Worm (Caenorhabditis elegans): ENCODE data around the gene K09C4.1.

The K09C4.1 gene

DNA sequence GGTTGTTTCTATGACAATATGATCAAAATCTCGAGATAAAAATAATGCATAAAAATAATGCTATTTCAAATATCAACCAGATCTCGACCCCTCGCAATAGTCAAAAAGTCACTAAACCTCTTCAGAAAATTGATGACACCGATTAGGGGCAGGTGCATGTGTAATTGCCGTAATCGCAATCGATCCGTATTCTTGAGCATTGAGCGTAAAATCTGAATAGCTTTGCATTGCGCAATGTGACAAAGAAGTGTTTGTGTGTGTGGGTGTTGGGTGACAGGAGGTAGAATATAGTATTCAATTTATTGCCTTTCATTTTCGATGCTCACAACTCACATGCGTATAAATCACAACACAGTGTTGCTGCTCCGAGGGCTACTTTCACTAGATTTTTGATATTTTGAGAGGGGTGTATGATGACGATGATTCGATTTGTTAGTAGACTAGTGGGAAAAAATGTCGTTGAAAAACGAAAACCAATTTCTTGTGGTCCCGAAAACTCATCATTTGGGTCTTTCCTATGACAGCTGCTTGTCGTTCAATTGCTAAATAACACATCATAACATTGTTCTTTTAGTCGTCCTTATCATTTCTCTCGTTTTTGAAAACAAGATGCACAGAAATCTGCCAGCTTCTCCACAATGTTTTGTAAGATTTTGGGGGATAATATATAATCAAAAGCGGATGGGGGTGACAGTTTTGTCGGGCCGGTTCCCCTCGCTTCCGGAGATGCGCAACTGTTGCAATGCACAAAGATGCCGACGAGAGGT lies 17.4 kb downstream of the K09C4.1 start:
- no peak for TF ChIP-seq K11D2.4 (GFP tag; IDR thresholded peaks at IDR 0.05)
- no peak for TF ChIP-seq Y56A3A.18 (GFP tag; IDR thresholded peaks at IDR 0.05)
- TF ChIP-seq ztf-26 (tag; optimal IDR thresholded peaks at IDR 0.05), result no peak
- TF ChIP-seq ceh-100 (GFP tag; IDR thresholded peaks at IDR 0.05), result no peak
- TF ChIP-seq lsl-1 (GFP tag; optimal IDR thresholded peaks at IDR 0.05), result no peak

DNA sequence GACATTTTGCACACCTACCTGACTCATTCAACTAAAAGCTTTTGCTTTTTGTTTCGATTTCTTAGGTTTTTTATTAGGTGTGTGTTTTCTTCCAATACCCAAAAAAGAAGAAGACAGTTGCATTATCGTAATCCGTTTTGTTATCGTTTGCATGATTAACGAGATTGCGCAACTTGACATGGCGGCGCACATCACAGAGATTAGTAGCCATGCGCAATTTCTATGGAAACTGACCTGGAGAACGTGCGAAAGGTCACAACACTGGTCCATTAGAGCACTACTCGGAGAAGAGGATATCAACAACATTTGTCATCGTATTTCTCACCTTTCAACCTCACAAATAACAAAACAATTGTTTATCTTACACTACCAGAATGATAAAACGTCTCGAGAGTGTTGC lies 18.1 kb downstream of the K09C4.1 start:
- TF ChIP-seq hsf-1 (GFP tag; IDR thresholded peaks at IDR 0.05), result no peak
- TF ChIP-seq cebp-1 (GFP tag; IDR thresholded peaks at IDR 0.05), result no peak
- no peak for TF ChIP-seq cebp-1 (tag; optimal IDR thresholded peaks at IDR 0.05)
- TF ChIP-seq zim-3 (tag; optimal IDR thresholded peaks at IDR 0.05), result no peak
- TF ChIP-seq lsy-27 (tag; optimal IDR thresholded peaks at IDR 0.05; ENCODE audit: borderline replicate concordance, insufficient read depth), result no peak
- no peak for TF ChIP-seq snpc-4 (GFP tag; optimal IDR thresholded peaks at IDR 0.05)
- TF ChIP-seq snpc-4 (tag; optimal IDR thresholded peaks at IDR 0.05), result no peak
- TF ChIP-seq egrh-3 (GFP tag; IDR thresholded peaks at IDR 0.05), result no peak
- no peak for TF ChIP-seq xnd-1 (tag; optimal IDR thresholded peaks at IDR 0.05)
- TF ChIP-seq F57A8.1 (GFP tag; optimal IDR thresholded peaks at IDR 0.05), result no peak
- TF ChIP-seq mes-4 (tag; optimal IDR thresholded peaks at IDR 0.05), result no peak
- TF ChIP-seq K11D2.4 (GFP tag; IDR thresholded peaks at IDR 0.05), result no peak
- TF ChIP-seq lir-1 (GFP tag; conservative IDR thresholded peaks at IDR 0.05), result no peak
- TF ChIP-seq F39B2.1 (GFP tag; IDR thresholded peaks at IDR 0.05), result no peak
- no peak for TF ChIP-seq lin-54 (GFP tag; optimal IDR thresholded peaks at IDR 0.05)
- TF ChIP-seq ztf-25 (GFP tag; IDR thresholded peaks at IDR 0.05), result no peak

DNA sequence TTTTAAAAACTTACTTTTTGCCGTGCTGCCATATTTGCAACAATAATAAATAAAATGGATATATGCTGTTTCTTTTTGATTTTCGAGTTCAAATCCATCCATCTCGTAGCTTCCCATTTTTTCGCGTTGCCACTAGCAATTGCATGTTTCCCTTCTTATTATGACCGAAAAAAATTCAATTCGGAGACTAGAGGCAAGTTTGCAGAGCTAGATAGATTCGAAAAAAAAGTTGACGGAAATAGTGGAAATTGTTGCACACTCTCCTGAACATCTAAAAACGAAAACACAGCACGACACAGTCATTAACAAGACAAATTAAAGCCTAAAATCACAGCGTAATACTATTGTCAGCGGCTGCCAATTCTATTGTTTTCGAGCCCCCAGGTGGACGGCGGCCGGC lies 27.5 kb downstream of the K09C4.1 start, which contains the start of gene F11D5.6:
Gene F11D5.6, minus strand, starts transcription at position 101 of the 400 bp plus-strand sequence.
- no peak for TF ChIP-seq atf-7 (tag; optimal IDR thresholded peaks at IDR 0.05)
- no peak for TF ChIP-seq Y53G8AR.9 (GFP tag; conservative IDR thresholded peaks at IDR 0.05)
- TF ChIP-seq nfyb-1 (GFP tag; IDR thresholded peaks at IDR 0.05), result no peak
- no peak for TF ChIP-seq ceh-27 (GFP tag; optimal IDR thresholded peaks at IDR 0.05)

DNA sequence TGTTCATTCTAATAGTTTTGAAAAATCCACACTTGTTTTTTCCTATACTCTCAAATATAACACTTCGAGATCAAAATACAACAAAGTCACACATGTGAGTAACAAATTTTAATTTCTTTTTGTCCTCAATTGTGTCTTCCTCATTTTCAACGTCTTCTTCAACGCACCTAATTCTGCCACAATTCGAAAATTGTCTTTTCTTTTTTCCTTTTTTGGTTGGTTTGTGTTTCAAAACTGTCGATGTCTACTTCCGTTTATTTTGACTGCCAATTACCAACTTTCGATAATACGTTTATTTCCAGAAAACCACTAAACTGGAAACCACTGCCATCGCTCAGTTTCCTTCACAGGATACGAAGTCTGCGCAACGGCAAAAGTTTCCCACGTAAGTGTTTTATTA lies 34.1 kb downstream of the K09C4.1 start, which contains the start of gene F11D5.1:
Gene F11D5.1, plus strand, starts transcription at position 301 of the 400 bp plus-strand sequence.
- no peak for TF ChIP-seq tbp1 (GFP tag; optimal IDR thresholded peaks at IDR 0.05)
- no peak for TF ChIP-seq F57A8.1 (GFP tag; optimal IDR thresholded peaks at IDR 0.05)
- no peak for TF ChIP-seq nhr-179 (tag; optimal IDR thresholded peaks at IDR 0.05)
- no peak for TF ChIP-seq F49E8.2 (tag; optimal IDR thresholded peaks at IDR 0.05; ENCODE audit: insufficient read depth)
- TF ChIP-seq K12H6.12 (tag; optimal IDR thresholded peaks at IDR 0.05), result no peak
- TF ChIP-seq cebp-1 (GFP tag; IDR thresholded peaks at IDR 0.05), result no peak
- TF ChIP-seq cebp-1 (tag; optimal IDR thresholded peaks at IDR 0.05), result no peak
- no peak for TF ChIP-seq B0336.3 (GFP tag; IDR thresholded peaks at IDR 0.05)
- no peak for TF ChIP-seq F33H1.4 (GFP tag; IDR thresholded peaks at IDR 0.05)
- no peak for TF ChIP-seq ztf-26 (tag; optimal IDR thresholded peaks at IDR 0.05)
- TF ChIP-seq hmg-1.2 (GFP tag; IDR thresholded peaks at IDR 0.05), result no peak
- TF ChIP-seq madf-10 (tag; optimal IDR thresholded peaks at IDR 0.05), result no peak
- no peak for TF ChIP-seq unc-130 (GFP tag; optimal IDR thresholded peaks at IDR 0.05)
- TF ChIP-seq B0261.1 (tag; optimal IDR thresholded peaks at IDR 0.05), result no peak
- no peak for TF ChIP-seq madf-6 (GFP tag; IDR thresholded peaks at IDR 0.05)
